Worm (Caenorhabditis elegans): Measurements from ENCODE around the gene scav-4.
A peak's percentile ranks its signal among the peaks of the same experiment; 100 is the strongest.

scav-4 gene

ce11 chrX:12976774-12977173, 4.8 kb upstream of the scav-4 start, which contains the start of the genes F11C1.4 and F11C1.10:
F11C1.4 (plus strand) TSS chrX:12977074.
F11C1.10 (plus strand) TSS chrX:12977082.
- no peak for TF ChIP-seq ama-1 (optimal IDR thresholded peaks at IDR 0.05)
- TF ChIP-seq ztf-11 (tag; optimal IDR thresholded peaks at IDR 0.05) = no peak
- no peak for TF ChIP-seq elt-1 (tag; optimal IDR thresholded peaks at IDR 0.05)
- TF ChIP-seq ztf-1 (GFP tag; conservative IDR thresholded peaks at IDR 0.05) = no peak
- TF ChIP-seq unc-55 (GFP tag; optimal IDR thresholded peaks at IDR 0.05) = no peak
- TF ChIP-seq F13H6.1 (tag; optimal IDR thresholded peaks at IDR 0.05) = no peak
- TF ChIP-seq elt-3 (tag; optimal IDR thresholded peaks at IDR 0.05) = no peak
- TF ChIP-seq nhr-129 (tag; optimal IDR thresholded peaks at IDR 0.05) = no peak
- no peak for TF ChIP-seq peb-1 (tag; optimal IDR thresholded peaks at IDR 0.05)
- no peak for TF ChIP-seq ceh-82 (tag; optimal IDR thresholded peaks at IDR 0.05)
- TF ChIP-seq R02D3.7 (tag; optimal IDR thresholded peaks at IDR 0.05) = no peak
- TF ChIP-seq ztf-4 (tag; optimal IDR thresholded peaks at IDR 0.05) = no peak
- no peak for TF ChIP-seq mbf-1 (tag; optimal IDR thresholded peaks at IDR 0.05)
- TF ChIP-seq lin-13 (GFP tag; optimal IDR thresholded peaks at IDR 0.05) = no peak
- TF ChIP-seq nhr-6 (tag; optimal IDR thresholded peaks at IDR 0.05) = no peak
- no peak for TF ChIP-seq lsy-2 (tag; optimal IDR thresholded peaks at IDR 0.05)
- no peak for TF ChIP-seq zag-1 (tag; optimal IDR thresholded peaks at IDR 0.05)
- TF ChIP-seq nhr-23 (tag; optimal IDR thresholded peaks at IDR 0.05) = no peak
- no peak for TF ChIP-seq dmd-4 (tag; optimal IDR thresholded peaks at IDR 0.05)

ce11 chrX:12977451-12977850, 4.1 kb upstream of the scav-4 start, which contains the start of gene F11C1.9:
F11C1.9 (minus strand) TSS chrX:12977551.
- TF ChIP-seq unc-55 (GFP tag; optimal IDR thresholded peaks at IDR 0.05) (no peak), ztf-1 (GFP tag; conservative IDR thresholded peaks at IDR 0.05) (no peak), gmeb-1 (tag; optimal IDR thresholded peaks at IDR 0.05) (no peak), unc-39 (tag; optimal IDR thresholded peaks at IDR 0.05) (no peak), ceh-82 (tag; optimal IDR thresholded peaks at IDR 0.05) (no peak), nhr-6 (tag; optimal IDR thresholded peaks at IDR 0.05) (no peak), nhr-25 (tag; optimal IDR thresholded peaks at IDR 0.05) (no peak), nhr-12 (tag; optimal IDR thresholded peaks at IDR 0.05) (no peak), sma-3 (GFP tag; optimal IDR thresholded peaks at IDR 0.05) (no peak)

- no peak for TF ChIP-seq blmp-1 (tag; optimal IDR thresholded peaks at IDR 0.05; ENCODE audit: insufficient read depth)
- TF ChIP-seq snpc-4 (tag; optimal IDR thresholded peaks at IDR 0.05) = no peak
- no peak for TF ChIP-seq mbf-1 (tag; optimal IDR thresholded peaks at IDR 0.05)
- no peak for TF ChIP-seq peb-1 (tag; optimal IDR thresholded peaks at IDR 0.05)
- no peak for TF ChIP-seq ceh-16 (tag; optimal IDR thresholded peaks at IDR 0.05)
- TF ChIP-seq skn-1 (tag; optimal IDR thresholded peaks at IDR 0.05) = no peak
- TF ChIP-seq nhr-12 (tag; optimal IDR thresholded peaks at IDR 0.05) = no peak
- no peak for TF ChIP-seq alr-1 (tag; optimal IDR thresholded peaks at IDR 0.05)
- no peak for TF ChIP-seq dmd-4 (tag; optimal IDR thresholded peaks at IDR 0.05)
- TF ChIP-seq C34F6.9 (tag; optimal IDR thresholded peaks at IDR 0.05) = no peak
- no peak for TF ChIP-seq unc-39 (tag; optimal IDR thresholded peaks at IDR 0.05)
- no peak for TF ChIP-seq elt-3 (tag; optimal IDR thresholded peaks at IDR 0.05)
- no peak for TF ChIP-seq sma-9 (GFP tag; optimal IDR thresholded peaks at IDR 0.05)
- TF ChIP-seq sma-9 (tag; optimal IDR thresholded peaks at IDR 0.05) = no peak
- TF ChIP-seq Y55F3AM.14 (GFP tag; optimal IDR thresholded peaks at IDR 0.05) = no peak
- no peak for TF ChIP-seq gmeb-1 (tag; optimal IDR thresholded peaks at IDR 0.05)
- no peak for TF ChIP-seq lin-11 (tag; optimal IDR thresholded peaks at IDR 0.05)
- no peak for TF ChIP-seq lin-39 (tag; optimal IDR thresholded peaks at IDR 0.05)
- TF ChIP-seq nhr-129 (tag; optimal IDR thresholded peaks at IDR 0.05) = no peak
- no peak for TF ChIP-seq nhr-25 (tag; optimal IDR thresholded peaks at IDR 0.05)
Observed at ce11 chrX:12978569-12978968, 3.0 kb upstream of the scav-4 start.

ce11 chrX:12979747-12980146, 1.8 kb upstream of the scav-4 start:
- TF ChIP-seq sma-9 (GFP tag; optimal IDR thresholded peaks at IDR 0.05) (peak; percentile 11), sma-9 (tag; optimal IDR thresholded peaks at IDR 0.05) (no peak), nhr-23 (tag; optimal IDR thresholded peaks at IDR 0.05) (no peak), nhr-25 (tag; optimal IDR thresholded peaks at IDR 0.05) (no peak), nhr-21 (tag; optimal IDR thresholded peaks at IDR 0.05) (no peak), F13H6.1 (tag; optimal IDR thresholded peaks at IDR 0.05) (no peak), fos-1 (tag; optimal IDR thresholded peaks at IDR 0.05) (peak; percentile 64), dmd-4 (tag; optimal IDR thresholded peaks at IDR 0.05) (no peak)

Data from whole organism, L2 larva.